Worm (Caenorhabditis elegans) whole organism, midembryonic: Measurements from ENCODE around the gene W02H3.1.

Experiments used
- T22C8.4 ChIP-seq: fragments of 200-800 bp; sonication (Bioruptor generic); IDR thresholded peaks from 2 replicates; pipeline ENCODE4 v1.3.6; 2022; ENCODE audit warnings: missing genetic modification characterization, missing compliant biosample characterization
- cog-1 ChIP-seq: sonication (generic microtip); optimal IDR thresholded peaks from 2 replicates; lab custom pipeline; 2016; ENCODE audit warnings: missing genetic modification characterization, missing compliant biosample characterization
- flt-1 ChIP-seq: fragments of 200-800 bp; sonication (Bioruptor generic); IDR thresholded peaks from 2 replicates; pipeline ENCODE4 v1.3.6; 2022; ENCODE audit warnings: missing genetic modification characterization, missing compliant biosample characterization
- klf-2 ChIP-seq: fragments of 200-800 bp; sonication (Bioruptor generic); conservative IDR thresholded peaks from 2 replicates; pipeline ENCODE4 v1.3.6; 2022; ENCODE audit warnings: missing genetic modification reagents, missing genetic modification characterization, missing compliant biosample characterization
- med-1 ChIP-seq: sonication (generic microtip); optimal IDR thresholded peaks from 2 replicates; lab custom pipeline; 2017; ENCODE audit warnings: missing genetic modification characterization, mild to moderate bottlenecking, missing compliant biosample characterization, antibody characterized with exemption, missing genetic modification reagents; ENCODE audit not compliant: insufficient read depth
- tab-1 ChIP-seq: fragments of 200-800 bp; sonication (Bioruptor generic); IDR thresholded peaks from 2 replicates; pipeline ENCODE4 v1.3.6; 2022; ENCODE audit warnings: missing genetic modification characterization, missing compliant biosample characterization
- ztf-23 ChIP-seq: fragments of 200-800 bp; sonication (Bioruptor generic); IDR thresholded peaks from 2 replicates; pipeline ENCODE4 v1.3.6; 2022; ENCODE audit warnings: missing genetic modification reagents, missing genetic modification characterization, missing compliant biosample characterization
- ztf-29 ChIP-seq: fragments of 200-800 bp; sonication (Bioruptor generic); IDR thresholded peaks from 2 replicates; pipeline ENCODE4 v1.3.6; 2022; ENCODE audit warnings: missing genetic modification reagents, missing genetic modification characterization, missing compliant biosample characterization

- TF ChIP-seq tab-1 (GFP tag; lab: Robert Waterston, UW), result no peak
- no peak for TF ChIP-seq flt-1 (GFP tag; lab: Robert Waterston, UW)
- no peak for TF ChIP-seq T22C8.4 (GFP tag; lab: Robert Waterston, UW)
- no peak for TF ChIP-seq ztf-23 (GFP tag; lab: Robert Waterston, UW)
- TF ChIP-seq cog-1, result no peak
- TF ChIP-seq ztf-29 (GFP tag; lab: Robert Waterston, UW), result no peak
- TF ChIP-seq klf-2 (GFP tag; lab: Robert Waterston, UW), result no peak
- no peak for TF ChIP-seq med-1
Measured at ce11 chrX:11104883-11105629, at the start of gene W02H3.1.
